Worm (Caenorhabditis elegans) whole organism, young adult: ENCODE results near the gene F11G11.5.

Experiments
- B0261.1 ChIP-seq: sonication (generic microtip); optimal IDR thresholded peaks from 2 replicates; lab custom pipeline; 2016; ENCODE audit warnings: mild to moderate bottlenecking, missing genetic modification characterization, moderate library complexity, missing compliant biosample characterization
- F33H1.4 ChIP-seq: fragments of 200-800 bp; sonication (Bioruptor generic); IDR thresholded peaks from 2 replicates; pipeline ENCODE4 v1.3.6; 2022; ENCODE audit warnings: missing genetic modification reagents, missing genetic modification characterization, missing compliant biosample characterization
- F39B2.1 ChIP-seq: fragments of 200-800 bp; sonication (Bioruptor generic); IDR thresholded peaks from 2 replicates; pipeline ENCODE4 v1.3.6; 2022; ENCODE audit warnings: missing genetic modification reagents, missing genetic modification characterization, missing compliant biosample characterization
- F49E8.2 ChIP-seq: sonication (generic microtip); optimal IDR thresholded peaks from 3 replicates; lab custom pipeline; 2017; ENCODE audit warnings: missing genetic modification characterization, mild to moderate bottlenecking, missing compliant biosample characterization, antibody characterized with exemption, moderate library complexity; ENCODE audit not compliant: insufficient read depth
- F57A8.1 ChIP-seq: fragments of 200-800 bp; sonication (Bioruptor generic); optimal IDR thresholded peaks from 2 replicates; lab custom pipeline; 2018; ENCODE audit warnings: mild to moderate bottlenecking, missing genetic modification characterization, moderate library complexity, missing compliant biosample characterization
- K11D2.4 ChIP-seq: fragments of 200-800 bp; sonication (Bioruptor generic); IDR thresholded peaks from 2 replicates; pipeline ENCODE4 v1.3.6; 2022; ENCODE audit warnings: missing genetic modification reagents, missing genetic modification characterization, missing compliant biosample characterization
- K12H6.12 ChIP-seq: fragments of 200-800 bp; sonication (Bioruptor generic); optimal IDR thresholded peaks from 2 replicates; lab custom pipeline; 2018; ENCODE audit warnings: mild to moderate bottlenecking, missing genetic modification characterization, missing compliant biosample characterization
- T07F8.4 ChIP-seq: sonication (generic microtip); optimal IDR thresholded peaks from 2 replicates; lab custom pipeline; 2016; ENCODE audit warnings: mild to moderate bottlenecking, missing genetic modification characterization, moderate library complexity, missing compliant biosample characterization
- Y56A3A.18 ChIP-seq: fragments of 200-800 bp; sonication (Bioruptor generic); IDR thresholded peaks from 2 replicates; pipeline ENCODE4 v1.3.6; 2022; ENCODE audit warnings: missing genetic modification reagents, missing genetic modification characterization, missing compliant biosample characterization
- ZK185.1 ChIP-seq: sonication (generic microtip); optimal IDR thresholded peaks from 2 replicates; lab custom pipeline; 2016; ENCODE audit warnings: mild to moderate bottlenecking, missing genetic modification characterization, missing compliant biosample characterization; ENCODE audit not compliant: poor library complexity, severe bottlenecking
- atf-7 ChIP-seq: sonication (generic microtip); optimal IDR thresholded peaks from 2 replicates; lab custom pipeline; 2017; ENCODE audit warnings: mild to moderate bottlenecking, missing genetic modification characterization, missing compliant biosample characterization
- athp-1 ChIP-seq: sonication (generic microtip); optimal IDR thresholded peaks from 2 replicates; lab custom pipeline; 2017; ENCODE audit warnings: mild to moderate bottlenecking, missing genetic modification characterization, missing compliant biosample characterization
- cebp-2 ChIP-seq: fragments of 200-800 bp; sonication (Bioruptor generic); IDR thresholded peaks from 2 replicates; pipeline ENCODE4 v1.3.6; 2022; ENCODE audit warnings: missing genetic modification characterization, missing compliant biosample characterization
- dpff-1 ChIP-seq: sonication (generic microtip); optimal IDR thresholded peaks from 2 replicates; lab custom pipeline; 2017; ENCODE audit warnings: mild to moderate bottlenecking, missing genetic modification characterization, missing compliant biosample characterization
- dpl-1 ChIP-seq: fragments of 150-350 bp; optimal IDR thresholded peaks from 2 replicates; lab custom pipeline; 2014; ENCODE audit warnings: missing biosample characterization, missing genetic modification reagents, missing genetic modification characterization
- efl-1 ChIP-seq: fragments of 150-350 bp; optimal IDR thresholded peaks from 2 replicates; lab custom pipeline; 2014; ENCODE audit warnings: missing biosample characterization, missing genetic modification reagents, missing genetic modification characterization
- egl-18 ChIP-seq: fragments of 200-800 bp; sonication (Bioruptor generic); IDR thresholded peaks from 2 replicates; pipeline ENCODE4 v1.3.6; 2022; ENCODE audit warnings: missing genetic modification reagents, missing genetic modification characterization, missing compliant biosample characterization
- egl-44 ChIP-seq: fragments of 200-800 bp; sonication (Bioruptor generic); IDR thresholded peaks from 2 replicates; pipeline ENCODE4 v1.3.6; 2022; ENCODE audit warnings: missing genetic modification reagents, missing genetic modification characterization, missing compliant biosample characterization
- ekl-4 ChIP-seq: fragments of 200-800 bp; sonication (Bioruptor generic); IDR thresholded peaks from 2 replicates; pipeline ENCODE4 v1.3.6; 2022; ENCODE audit warnings: missing genetic modification reagents, missing genetic modification characterization, missing compliant biosample characterization
- ets-4 ChIP-seq: fragments of 200-800 bp; sonication (Bioruptor generic); optimal IDR thresholded peaks from 2 replicates; lab custom pipeline; 2018; ENCODE audit warnings: mild to moderate bottlenecking, missing genetic modification characterization, missing compliant biosample characterization
- gei-17 ChIP-seq: fragments of 200-800 bp; sonication (Bioruptor generic); optimal IDR thresholded peaks from 2 replicates; lab custom pipeline; 2018; ENCODE audit warnings: mild to moderate bottlenecking, missing genetic modification characterization, missing compliant biosample characterization
- hmg-20 ChIP-seq: fragments of 200-800 bp; sonication (Bioruptor generic); IDR thresholded peaks from 2 replicates; pipeline ENCODE4 v1.3.6; 2022; ENCODE audit warnings: missing genetic modification reagents, missing genetic modification characterization, missing compliant biosample characterization
- hsf-1 ChIP-seq: fragments of 200-800 bp; sonication (Bioruptor generic); IDR thresholded peaks from 2 replicates; pipeline ENCODE4 v1.3.6; 2022; ENCODE audit warnings: missing genetic modification reagents, missing genetic modification characterization, missing compliant biosample characterization
- let-526 ChIP-seq: fragments of 200-800 bp; sonication (Bioruptor generic); IDR thresholded peaks from 2 replicates; pipeline ENCODE4 v1.3.6; 2022; ENCODE audit warnings: missing genetic modification reagents, missing genetic modification characterization, missing compliant biosample characterization
- let-607 ChIP-seq, 2 experiments: fragments of 200-800 bp in 1 of 2; sonication (Bioruptor generic) in 1 of 2; sonication (generic microtip) in 1 of 2; optimal IDR thresholded peaks; 2 replicates each; lab custom pipeline; 2016 to 2018; ENCODE audit warnings: mild to moderate bottlenecking in 2 of 2, missing compliant biosample characterization in 2 of 2, missing genetic modification characterization in 2 of 2, moderate library complexity in 2 of 2, missing genotype in 1 of 2
- lin-35 ChIP-seq, 3 experiments: fragments of 150-350 bp in 2 of 3; sonication (generic microtip) in 1 of 3; optimal IDR thresholded peaks; 2 replicates each; lab custom pipeline; 2014 to 2018; ENCODE audit warnings: missing biosample characterization in 3 of 3, missing genetic modification characterization in 3 of 3, missing genetic modification reagents in 3 of 3
- lin-40 ChIP-seq: sonication (generic microtip); optimal IDR thresholded peaks from 2 replicates; lab custom pipeline; 2016; ENCODE audit warnings: missing genetic modification characterization, mild to moderate bottlenecking, missing compliant biosample characterization, missing genotype, missing genetic modification reagents
- madf-10 ChIP-seq: sonication (generic microtip); optimal IDR thresholded peaks from 2 replicates; lab custom pipeline; 2016; ENCODE audit warnings: mild to moderate bottlenecking, missing genetic modification characterization, missing compliant biosample characterization
- mcd-1 ChIP-seq: fragments of 200-800 bp; sonication (Bioruptor generic); IDR thresholded peaks from 2 replicates; pipeline ENCODE4 v1.3.6; 2022; ENCODE audit warnings: missing genetic modification reagents, missing genetic modification characterization, missing compliant biosample characterization
- mes-4 ChIP-seq: sonication (generic microtip); optimal IDR thresholded peaks from 2 replicates; lab custom pipeline; 2016; ENCODE audit warnings: missing genotype, missing genetic modification characterization, missing compliant biosample characterization
- nfyb-1 ChIP-seq: fragments of 200-800 bp; sonication (Bioruptor generic); IDR thresholded peaks from 2 replicates; pipeline ENCODE4 v1.3.6; 2022; ENCODE audit warnings: missing genetic modification reagents, missing genetic modification characterization, missing compliant biosample characterization
- nhr-27 ChIP-seq: fragments of 200-800 bp; sonication (Bioruptor generic); optimal IDR thresholded peaks from 2 replicates; lab custom pipeline; 2018; ENCODE audit warnings: mild to moderate bottlenecking, missing genetic modification characterization, moderate library complexity, missing compliant biosample characterization
- nhr-90 ChIP-seq: sonication (generic microtip); optimal IDR thresholded peaks from 2 replicates; lab custom pipeline; 2016; ENCODE audit warnings: missing genotype, mild to moderate bottlenecking, missing genetic modification characterization, missing compliant biosample characterization
- rcor-1 ChIP-seq: fragments of 200-800 bp; sonication (Bioruptor generic); IDR thresholded peaks from 2 replicates; pipeline ENCODE4 v1.3.6; 2022; ENCODE audit warnings: missing genetic modification reagents, missing genetic modification characterization, missing compliant biosample characterization
- repo-1 ChIP-seq: sonication (generic microtip); optimal IDR thresholded peaks from 2 replicates; lab custom pipeline; 2017; ENCODE audit warnings: mild to moderate bottlenecking, missing genetic modification characterization, missing compliant biosample characterization
- sea-2 ChIP-seq: fragments of 200-800 bp; sonication (Bioruptor generic); IDR thresholded peaks from 2 replicates; pipeline ENCODE4 v1.3.6; 2022; ENCODE audit warnings: missing genetic modification characterization, missing compliant biosample characterization
- snpc-1.1 ChIP-seq: sonication (generic microtip); optimal IDR thresholded peaks from 2 replicates; lab custom pipeline; 2017; ENCODE audit warnings: missing genetic modification characterization, mild to moderate bottlenecking, missing compliant biosample characterization, antibody characterized with exemption, moderate library complexity, missing genotype, missing genetic modification reagents; ENCODE audit not compliant: insufficient read depth
- somi-1 ChIP-seq: fragments of 200-800 bp; sonication (Bioruptor generic); optimal IDR thresholded peaks from 2 replicates; lab custom pipeline; 2018; ENCODE audit warnings: mild to moderate bottlenecking, missing genetic modification characterization, missing compliant biosample characterization
- sptf-2 ChIP-seq: fragments of 200-800 bp; sonication (Bioruptor generic); optimal IDR thresholded peaks from 2 replicates; lab custom pipeline; 2018; ENCODE audit warnings: mild to moderate bottlenecking, missing genetic modification characterization, missing compliant biosample characterization
- tbp1 ChIP-seq: fragments of 200-800 bp; sonication (Bioruptor generic); optimal IDR thresholded peaks from 2 replicates; lab custom pipeline; 2018; ENCODE audit warnings: mild to moderate bottlenecking, missing genetic modification characterization, missing compliant biosample characterization
- zfh-2 ChIP-seq: fragments of 200-800 bp; sonication (Bioruptor generic); conservative IDR thresholded peaks from 2 replicates; pipeline ENCODE4 v1.3.6; 2022; ENCODE audit warnings: missing genetic modification reagents, missing genetic modification characterization, missing compliant biosample characterization
- zim-3 ChIP-seq: sonication (generic microtip); optimal IDR thresholded peaks from 2 replicates; lab custom pipeline; 2017; ENCODE audit warnings: mild to moderate bottlenecking, missing genetic modification characterization, moderate library complexity, missing compliant biosample characterization
- ztf-18 ChIP-seq: sonication (generic microtip); optimal IDR thresholded peaks from 2 replicates; lab custom pipeline; 2016; ENCODE audit warnings: missing genotype, mild to moderate bottlenecking, missing genetic modification characterization, missing compliant biosample characterization
- ztf-25 ChIP-seq: fragments of 200-800 bp; sonication (Bioruptor generic); IDR thresholded peaks from 2 replicates; pipeline ENCODE4 v1.3.6; 2022; ENCODE audit warnings: missing genetic modification reagents, missing genetic modification characterization, missing compliant biosample characterization
- ztf-26 ChIP-seq: sonication (generic microtip); optimal IDR thresholded peaks from 2 replicates; lab custom pipeline; 2017; ENCODE audit warnings: missing genetic modification characterization, missing compliant biosample characterization
- ztf-28 ChIP-seq: fragments of 200-800 bp; sonication (Bioruptor generic); IDR thresholded peaks from 2 replicates; pipeline ENCODE4 v1.3.6; 2022; ENCODE audit warnings: missing genetic modification reagents, missing genetic modification characterization, missing compliant biosample characterization
- ztf-3 ChIP-seq: fragments of 200-800 bp; sonication (Bioruptor generic); optimal IDR thresholded peaks from 2 replicates; lab custom pipeline; 2018; ENCODE audit warnings: mild to moderate bottlenecking, missing genetic modification characterization, missing compliant biosample characterization
- ztf-6 ChIP-seq: fragments of 200-800 bp; sonication (Bioruptor generic); IDR thresholded peaks from 2 replicates; pipeline ENCODE4 v1.3.6; 2022; ENCODE audit warnings: missing genetic modification reagents, missing genetic modification characterization, missing compliant biosample characterization

The F11G11.5 gene

DNA sequence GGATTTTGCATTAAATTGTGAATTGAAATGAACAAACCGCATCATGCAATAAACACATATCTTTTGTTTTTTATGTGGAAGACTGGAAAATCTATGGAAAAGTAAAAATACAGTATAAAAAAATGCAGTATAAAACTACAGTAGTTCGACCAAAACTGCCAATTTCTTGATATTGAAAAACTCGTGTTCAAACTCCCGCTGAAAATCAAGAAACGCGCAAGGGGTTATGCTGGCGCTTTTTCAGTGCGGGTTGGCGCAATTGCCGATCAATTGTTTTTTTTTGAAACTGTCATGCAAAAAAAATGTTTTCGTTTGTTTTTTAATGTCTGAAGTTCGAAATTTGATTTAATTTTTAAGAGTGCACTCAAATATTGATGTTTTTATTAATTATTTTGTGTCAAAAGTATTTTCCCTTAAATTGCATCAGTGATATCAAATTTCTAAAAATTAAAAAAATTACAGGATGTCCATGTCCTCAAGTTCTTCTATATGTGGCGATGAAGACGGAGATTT is 6.1 kb upstream of the F11G11.5 start, which contains the start of gene dnj-9 (continued):
- TF ChIP-seq F39B2.1 (GFP tag; lab: Robert Waterston, UW) (peak; percentile 75), ztf-3 (GFP tag; lab: Kevin White, UChicago) (no peak), F57A8.1 (GFP tag; lab: Kevin White, UChicago) (peak; percentile 35), lin-40 (peak; percentile 97), mes-4 (tag; lab: Kevin White, UChicago) (peak; percentile 34), hmg-20 (peak; percentile 85), nhr-90 (tag; lab: Kevin White, UChicago) (no peak), K12H6.12 (peak; percentile 71), athp-1 (peak; percentile 66), Y56A3A.18 (GFP tag; lab: Robert Waterston, UW) (peak; percentile 95), cebp-2 (GFP tag; lab: Robert Waterston, UW) (no peak), sea-2 (GFP tag; lab: Robert Waterston, UW) (no peak), tbp1 (peak; percentile 75), F49E8.2 (tag; lab: Kevin White, UChicago) (peak; percentile 71), somi-1 (peak; percentile 53), ztf-25 (GFP tag; lab: Robert Waterston, UW) (0 out of 2 replicates have a peak, but pooled peaks have one; percentile 41), let-526 (peak; percentile 83; the same call in 1 of the 2 replicates), ekl-4 (peak; percentile 96), zim-3 (tag; lab: Kevin White, UChicago) (no peak), dpl-1 (GFP tag; lab: Kevin White, UChicago) (peak; percentile 97), dpff-1 (no peak), mcd-1 (peak; percentile 93), atf-7 (tag; lab: Kevin White, UChicago) (peak; percentile 82), rcor-1 (GFP tag; lab: Robert Waterston, UW) (peak; percentile 94), sptf-2 (GFP tag; lab: Kevin White, UChicago) (no peak), hsf-1 (GFP tag; lab: Robert Waterston, UW) (peak; percentile 88), ets-4 (GFP tag; lab: Kevin White, UChicago) (no peak), nfyb-1 (GFP tag; lab: Robert Waterston, UW) (peak; percentile 95), ztf-26 (tag; lab: Kevin White, UChicago) (peak; percentile 84), ztf-28 (GFP tag; lab: Robert Waterston, UW) (no peak), nhr-27 (tag; lab: Kevin White, UChicago) (peak; percentile 41), T07F8.4 (peak; percentile 41), B0261.1 (tag; lab: Kevin White, UChicago) (peak; percentile 15), ZK185.1 (tag; lab: Kevin White, UChicago) (peak; percentile 95), ztf-18 (peak; percentile 99), madf-10 (tag; lab: Kevin White, UChicago) (peak; percentile 71), ztf-6 (GFP tag; lab: Robert Waterston, UW) (no peak), lin-35 (GFP tag; optimal IDR thresholded peaks at IDR 0.05; lab: Kevin White, UChicago) (peak; percentile 86 to 99 (median 92)), gei-17 (GFP tag; lab: Kevin White, UChicago) (peak; percentile 87), egl-18 (GFP tag; lab: Robert Waterston, UW) (peak; percentile 72; the same call in 1 of the 2 replicates), snpc-1.1 (tag; lab: Kevin White, UChicago) (peak; percentile 28), let-607 (tag; optimal IDR thresholded peaks at IDR 0.05; lab: Kevin White, UChicago) (peak; percentile 41 to 82), efl-1 (GFP tag; lab: Kevin White, UChicago) (peak; percentile 91), egl-44 (peak; percentile 82; the same call in 1 of the 2 replicates), repo-1 (tag; lab: Kevin White, UChicago) (peak; percentile 94), F33H1.4 (GFP tag; lab: Robert Waterston, UW) (peak; percentile 84), K11D2.4 (peak; percentile 94), zfh-2 (no peak)
